Fruit fly (Drosophila melanogaster) whole organism, embryonic: Measurements from ENCODE around the gene CG32772.

Experiments used
- CG10274 ChIP-seq: fragments of 200-800 bp; sonication (Bioruptor generic); optimal IDR thresholded peaks from 3 replicates; lab custom pipeline; 2017; ENCODE audit warnings: missing biosample characterization, mild to moderate bottlenecking, missing genetic modification characterization
- CG10565 ChIP-seq: fragments of 200-800 bp; sonication (Bioruptor generic); optimal IDR thresholded peaks from 3 replicates; lab custom pipeline; 2016; ENCODE audit warnings: missing biosample characterization, mild to moderate bottlenecking, missing genetic modification characterization
- CG11398 ChIP-seq: fragments of 200-800 bp; sonication (Bioruptor generic); optimal IDR thresholded peaks from 2 replicates; lab custom pipeline; 2016; ENCODE audit warnings: missing biosample characterization, missing genetic modification characterization
- CG12236 ChIP-seq: fragments of 200-800 bp; sonication (Bioruptor generic); optimal IDR thresholded peaks from 2 replicates; lab custom pipeline; 2016; ENCODE audit warnings: missing biosample characterization, missing genetic modification characterization
- CG12391 ChIP-seq: fragments of 200-800 bp; sonication (Bioruptor generic); optimal IDR thresholded peaks from 3 replicates; lab custom pipeline; 2018; ENCODE audit warnings: missing biosample characterization, mild to moderate bottlenecking, missing genetic modification characterization, moderate library complexity
- CG14050 ChIP-seq: fragments of 200-800 bp; sonication (Bioruptor generic); IDR thresholded peaks from 3 replicates; pipeline ENCODE4 v1.3.6; 2022; ENCODE audit warnings: missing biosample characterization, missing genetic modification characterization
- CG16813 ChIP-seq: fragments of 200-800 bp; sonication (Bioruptor generic); IDR thresholded peaks from 3 replicates; pipeline ENCODE4 v1.3.6; 2022; ENCODE audit warnings: missing biosample characterization, missing genetic modification characterization; ENCODE audit not compliant: partially characterized antibody
- CG17829 ChIP-seq: fragments of 200-800 bp; optimal IDR thresholded peaks from 2 replicates; lab custom pipeline; 2019; ENCODE audit warnings: missing biosample characterization, mild to moderate bottlenecking, missing genetic modification characterization, moderate library complexity
- CG18262 ChIP-seq: fragments of 200-800 bp; optimal IDR thresholded peaks from 3 replicates; lab custom pipeline; 2019; ENCODE audit warnings: missing biosample characterization, mild to moderate bottlenecking, missing genetic modification characterization, moderate library complexity
- CG2889 ChIP-seq: fragments of 200-800 bp; sonication (Bioruptor generic); IDR thresholded peaks from 3 replicates; pipeline ENCODE4 v1.3.6; 2022; ENCODE audit warnings: missing biosample characterization, missing genetic modification characterization
- CG7372 ChIP-seq: fragments of 200-800 bp; sonication (Bioruptor generic); IDR thresholded peaks from 2 replicates; pipeline ENCODE4 v1.3.6; 2022; ENCODE audit warnings: missing biosample characterization, missing genetic modification characterization
- CG7928 ChIP-seq: fragments of 200-800 bp; sonication (Bioruptor generic); optimal IDR thresholded peaks from 2 replicates; lab custom pipeline; 2017; ENCODE audit warnings: missing biosample characterization, mild to moderate bottlenecking, missing genetic modification characterization
- CG8089 ChIP-seq: fragments of 200-800 bp; sonication (Bioruptor generic); optimal IDR thresholded peaks from 3 replicates; lab custom pipeline; 2016; ENCODE audit warnings: missing biosample characterization, missing genetic modification characterization
- CG8388 ChIP-seq: fragments of 200-800 bp; sonication (Bioruptor generic); optimal IDR thresholded peaks from 2 replicates; lab custom pipeline; 2019; ENCODE audit warnings: missing biosample characterization, mild to moderate bottlenecking, missing genetic modification characterization, moderate library complexity
- CG8944 ChIP-seq: fragments of 200-800 bp; sonication (Bioruptor generic); optimal IDR thresholded peaks from 3 replicates; lab custom pipeline; 2016; ENCODE audit warnings: missing biosample characterization, missing genetic modification characterization
- CG9437 ChIP-seq: fragments of 200-800 bp; sonication (Bioruptor generic); optimal IDR thresholded peaks from 2 replicates; lab custom pipeline; 2018; ENCODE audit warnings: missing biosample characterization, mild to moderate bottlenecking, missing genetic modification characterization
- CG9797 ChIP-seq: fragments of 200-800 bp; sonication (Bioruptor generic); optimal IDR thresholded peaks from 3 replicates; lab custom pipeline; 2018; ENCODE audit warnings: missing biosample characterization, mild to moderate bottlenecking, missing genetic modification characterization
- Camta ChIP-seq: fragments of 200-800 bp; sonication (Bioruptor generic); optimal IDR thresholded peaks from 2 replicates; lab custom pipeline; 2016; ENCODE audit warnings: missing biosample characterization, missing genetic modification characterization
- Chrac-16 ChIP-seq: fragments of 200-800 bp; sonication (Bioruptor generic); optimal IDR thresholded peaks from 3 replicates; lab custom pipeline; 2016; ENCODE audit warnings: missing biosample characterization, missing genetic modification characterization
- Dll ChIP-seq: fragments of 200-800 bp; sonication (Bioruptor generic); IDR thresholded peaks from 4 replicates; pipeline ENCODE4 v1.3.6; 2022; ENCODE audit warnings: missing biosample characterization, missing genetic modification characterization; ENCODE audit not compliant: partially characterized antibody
- Dref ChIP-seq: fragments of 200-800 bp; sonication (Bioruptor generic); IDR thresholded peaks from 2 replicates; pipeline ENCODE4 v1.3.6; 2022; ENCODE audit warnings: missing biosample characterization, missing genetic modification characterization
- Fer3 ChIP-seq: fragments of 200-800 bp; sonication (Bioruptor generic); optimal IDR thresholded peaks from 2 replicates; lab custom pipeline; 2018; ENCODE audit warnings: missing biosample characterization, mild to moderate bottlenecking, missing genetic modification characterization, moderate library complexity
- GATAe ChIP-seq: fragments of 200-800 bp; sonication (Bioruptor generic); conservative IDR thresholded peaks from 2 replicates; pipeline ENCODE4 v1.3.6; 2022; ENCODE audit warnings: missing biosample characterization, missing genetic modification characterization
- HmgZ ChIP-seq: fragments of 200-800 bp; sonication (Bioruptor generic); optimal IDR thresholded peaks from 2 replicates; lab custom pipeline; 2018; ENCODE audit warnings: missing biosample characterization, mild to moderate bottlenecking, missing genetic modification characterization
- MTF-1 ChIP-seq: fragments of 200-800 bp; sonication (Bioruptor generic); optimal IDR thresholded peaks from 2 replicates; lab custom pipeline; 2018; ENCODE audit warnings: missing biosample characterization, mild to moderate bottlenecking, missing genetic modification characterization, borderline replicate concordance
- Max ChIP-seq: fragments of 200-800 bp; sonication (Bioruptor generic); optimal IDR thresholded peaks from 2 replicates; lab custom pipeline; 2016; ENCODE audit warnings: missing biosample characterization, mild to moderate bottlenecking, missing genetic modification characterization
- Mes4 ChIP-seq: fragments of 200-800 bp; sonication (Bioruptor generic); optimal IDR thresholded peaks from 2 replicates; lab custom pipeline; 2016; ENCODE audit warnings: missing biosample characterization, missing genetic modification characterization
- Nf-YB ChIP-seq: fragments of 200-800 bp; sonication (Bioruptor generic); optimal IDR thresholded peaks from 3 replicates; lab custom pipeline; 2019; ENCODE audit warnings: missing biosample characterization, mild to moderate bottlenecking, missing genetic modification characterization, moderate library complexity
- Rfx ChIP-seq: fragments of 200-800 bp; sonication (Bioruptor generic); IDR thresholded peaks from 2 replicates; pipeline ENCODE4 v1.3.6; 2022; ENCODE audit warnings: missing biosample characterization, missing genetic modification characterization
- Spps ChIP-seq: fragments of 200-800 bp; sonication (Bioruptor generic); optimal IDR thresholded peaks from 2 replicates; lab custom pipeline; 2018; ENCODE audit warnings: missing biosample characterization, mild to moderate bottlenecking, missing genetic modification characterization
- TFAM ChIP-seq: fragments of 200-800 bp; sonication (Bioruptor generic); optimal IDR thresholded peaks from 2 replicates; lab custom pipeline; 2017; ENCODE audit warnings: missing biosample characterization, missing genetic modification characterization, inconsistent platforms
- Taf1 ChIP-seq: fragments of 200-800 bp; sonication (Bioruptor generic); IDR thresholded peaks from 2 replicates; pipeline ENCODE4 v1.3.6; 2022; ENCODE audit warnings: missing biosample characterization, missing genetic modification characterization
- YL-1 ChIP-seq: fragments of 200-800 bp; sonication (Bioruptor generic); optimal IDR thresholded peaks from 3 replicates; lab custom pipeline; 2017; ENCODE audit warnings: missing biosample characterization, mild to moderate bottlenecking, missing genetic modification characterization
- ac ChIP-seq: fragments of 200-800 bp; sonication (Bioruptor generic); optimal IDR thresholded peaks from 3 replicates; lab custom pipeline; 2017; ENCODE audit warnings: missing biosample characterization, mild to moderate bottlenecking, missing genetic modification characterization
- ara ChIP-seq: fragments of 200-800 bp; sonication (Bioruptor generic); IDR thresholded peaks from 2 replicates; pipeline ENCODE4 v1.3.6; 2022; ENCODE audit warnings: missing biosample characterization, missing genetic modification characterization
- cato ChIP-seq: fragments of 200-800 bp; sonication (Bioruptor generic); optimal IDR thresholded peaks from 2 replicates; lab custom pipeline; 2016; ENCODE audit warnings: missing biosample characterization, missing genetic modification characterization, borderline replicate concordance
- chm ChIP-seq: fragments of 200-800 bp; sonication (Bioruptor generic); IDR thresholded peaks from 2 replicates; pipeline ENCODE4 v1.3.6; 2022; ENCODE audit warnings: missing biosample characterization, missing genetic modification characterization
- exex ChIP-seq: fragments of 200-800 bp; sonication (Bioruptor generic); optimal IDR thresholded peaks from 4 replicates; lab custom pipeline; 2018; ENCODE audit warnings: missing biosample characterization, mild to moderate bottlenecking, missing genetic modification characterization, moderate library complexity
- gem ChIP-seq: fragments of 200-800 bp; sonication (Bioruptor generic); optimal IDR thresholded peaks from 2 replicates; lab custom pipeline; 2019; ENCODE audit warnings: missing biosample characterization, mild to moderate bottlenecking, missing genetic modification characterization, moderate library complexity
- gt ChIP-seq: fragments of 200-800 bp; sonication (Bioruptor generic); IDR thresholded peaks from 2 replicates; pipeline ENCODE4 v1.3.6; 2022; ENCODE audit warnings: missing biosample characterization, missing genetic modification characterization
- kah ChIP-seq: fragments of 200-800 bp; sonication (Bioruptor generic); optimal IDR thresholded peaks from 2 replicates; lab custom pipeline; 2018; ENCODE audit warnings: missing biosample characterization, mild to moderate bottlenecking, missing genetic modification characterization
- p53 ChIP-seq: fragments of 200-800 bp; sonication (Bioruptor generic); optimal IDR thresholded peaks from 2 replicates; lab custom pipeline; 2016; ENCODE audit warnings: missing biosample characterization, missing genetic modification characterization
- pita ChIP-seq: fragments of 200-800 bp; sonication (Bioruptor generic); optimal IDR thresholded peaks from 2 replicates; lab custom pipeline; 2017; ENCODE audit warnings: missing biosample characterization, mild to moderate bottlenecking, missing genetic modification characterization
- pnt ChIP-seq: fragments of 200-800 bp; sonication (Bioruptor generic); optimal IDR thresholded peaks from 3 replicates; lab custom pipeline; 2016; ENCODE audit warnings: missing biosample characterization, missing genetic modification characterization
- rib ChIP-seq: fragments of 200-800 bp; sonication (Bioruptor generic); IDR thresholded peaks from 2 replicates; pipeline ENCODE4 v1.3.6; 2022; ENCODE audit warnings: missing biosample characterization, missing genetic modification characterization
- sqz ChIP-seq: fragments of 200-800 bp; sonication (Bioruptor generic); optimal IDR thresholded peaks from 3 replicates; lab custom pipeline; 2018; ENCODE audit warnings: missing biosample characterization, mild to moderate bottlenecking, missing genetic modification characterization
- ssp ChIP-seq: fragments of 200-800 bp; sonication (Bioruptor generic); IDR thresholded peaks from 2 replicates; pipeline ENCODE4 v1.3.6; 2022; ENCODE audit warnings: missing biosample characterization, missing genetic modification characterization
- stc ChIP-seq: fragments of 200-800 bp; sonication (Bioruptor generic); IDR thresholded peaks from 2 replicates; pipeline ENCODE4 v1.3.6; 2022; ENCODE audit warnings: missing biosample characterization, missing genetic modification characterization
- vnd ChIP-seq: fragments of 200-800 bp; sonication (Bioruptor generic); IDR thresholded peaks from 3 replicates; pipeline ENCODE4 v1.3.6; 2022; ENCODE audit warnings: missing biosample characterization, missing genetic modification characterization; ENCODE audit not compliant: partially characterized antibody
- zen2 ChIP-seq: fragments of 200-800 bp; sonication (Bioruptor generic); IDR thresholded peaks from 3 replicates; pipeline ENCODE4 v1.3.6; 2022; ENCODE audit warnings: missing biosample characterization, missing genetic modification characterization; ENCODE audit not compliant: partially characterized antibody
- zfh1 ChIP-seq: fragments of 200-800 bp; sonication (Bioruptor generic); IDR thresholded peaks from 3 replicates; pipeline ENCODE4 v1.3.6; 2022; ENCODE audit warnings: missing biosample characterization, missing genetic modification characterization

The CG32772 gene

DNA sequence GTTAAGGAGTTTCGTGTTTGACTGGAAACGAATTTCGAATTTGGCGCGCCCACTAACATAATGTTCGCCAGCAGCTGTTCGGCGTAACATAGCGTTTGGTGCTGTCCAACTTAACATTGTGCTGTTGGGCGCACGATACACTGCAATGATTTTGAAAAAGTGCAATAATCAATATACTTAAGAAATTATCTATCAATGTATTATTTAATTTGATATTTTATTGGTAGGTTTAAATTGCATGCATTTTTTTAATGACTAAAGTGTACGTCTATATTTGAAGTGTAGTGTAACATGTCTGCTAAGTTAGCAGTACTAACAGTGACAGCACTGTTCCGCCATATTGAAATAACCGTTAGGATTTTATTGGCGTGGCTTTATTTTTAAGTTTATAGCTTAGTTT lies 2.3 kb upstream of the CG32772 start, which contains the start of gene CG6927 (continued):
- TF ChIP-seq Dll (GFP tag; lab: Robert Waterston, UW) (no peak), CG18262 (tag; lab: Kevin White, UChicago) (peak; percentile 77), CG8089 (GFP tag; lab: Kevin White, UChicago) (no peak), Mes4 (GFP tag; lab: Kevin White, UChicago) (no peak), Rfx (GFP tag; lab: Robert Waterston, UW) (peak; percentile 90), CG8944 (GFP tag; lab: Kevin White, UChicago) (no peak), TFAM (no peak), Camta (GFP tag; lab: Kevin White, UChicago) (peak; percentile 69), CG9437 (GFP tag; lab: Kevin White, UChicago) (peak; percentile 39), CG11398 (GFP tag; lab: Kevin White, UChicago) (no peak), Taf1 (GFP tag; lab: Robert Waterston, UW) (peak; percentile 74), ac (no peak), p53 (GFP tag; lab: Kevin White, UChicago) (no peak), rib (GFP tag; lab: Robert Waterston, UW) (peak; percentile 47; the same call in 1 of the 2 replicates), CG12236 (GFP tag; lab: Kevin White, UChicago) (no peak), Nf-YB (GFP tag; lab: Kevin White, UChicago) (peak; percentile 3), Dref (GFP tag; lab: Robert Waterston, UW) (no peak), CG10274 (GFP tag; lab: Kevin White, UChicago) (no peak), CG16813 (no peak), kah (GFP tag; lab: Kevin White, UChicago) (no peak), gem (tag; lab: Kevin White, UChicago) (peak; percentile 86), pita (no peak), CG9797 (GFP tag; lab: Kevin White, UChicago) (no peak), pnt (GFP tag; lab: Kevin White, UChicago) (peak; percentile 64), vnd (GFP tag; lab: Robert Waterston, UW) (no peak), CG7928 (GFP tag; lab: Kevin White, UChicago) (no peak), exex (tag; lab: Kevin White, UChicago) (no peak), Max (GFP tag; lab: Kevin White, UChicago) (no peak), stc (peak; percentile 92), CG10565 (GFP tag; lab: Kevin White, UChicago) (no peak), sqz (GFP tag; lab: Kevin White, UChicago) (no peak), Chrac-16 (peak; percentile 52), Spps (no peak), chm (peak; percentile 83), HmgZ (tag; lab: Kevin White, UChicago) (peak; percentile 19), Fer3 (tag; lab: Kevin White, UChicago) (peak; percentile 66), CG7372 (peak; percentile 85), CG14050 (GFP tag; lab: Robert Waterston, UW) (peak; percentile 88), zen2 (no peak), zfh1 (GFP tag; lab: Robert Waterston, UW) (peak; percentile 91), CG8388 (peak; percentile 55), CG12391 (tag; lab: Kevin White, UChicago) (peak; percentile 77), GATAe (GFP tag; lab: Robert Waterston, UW) (peak; percentile 64), ara (GFP tag; lab: Robert Waterston, UW) (peak; percentile 91), ssp (peak; percentile 83), YL-1 (GFP tag; lab: Kevin White, UChicago) (no peak), MTF-1 (GFP tag; lab: Kevin White, UChicago) (no peak), cato (GFP tag; lab: Kevin White, UChicago) (no peak), CG17829 (tag; lab: Kevin White, UChicago) (peak; percentile 66), gt (GFP tag; lab: Robert Waterston, UW) (no peak), CG2889 (peak; percentile 79)
